Fruit fly (Drosophila melanogaster): ENCODE results near the gene Myo61F.

DNA sequence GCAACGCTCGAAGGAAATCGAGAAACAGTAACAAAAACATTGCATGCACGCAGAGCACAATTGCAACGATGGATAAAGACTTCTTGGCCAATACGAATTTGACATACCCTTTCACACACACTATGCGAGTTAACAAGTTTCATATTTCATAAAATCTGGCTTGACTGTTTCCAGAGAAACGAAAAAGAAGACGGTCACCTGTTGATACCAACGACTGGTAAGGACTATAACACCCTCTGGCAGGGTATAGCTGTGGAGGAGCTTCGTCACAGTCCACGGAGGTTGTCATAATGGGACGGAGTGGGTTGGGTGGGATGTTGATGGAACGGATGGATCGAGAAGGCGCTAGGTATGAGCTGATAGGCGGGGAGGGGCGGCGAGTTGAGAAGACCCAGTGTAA, 30.0 kb downstream of the Myo61F start:
- TF ChIP-seq D1 (tag; optimal IDR thresholded peaks at IDR 0.05) (no peak), CG32121 (GFP tag; IDR thresholded peaks at IDR 0.05) (peak; percentile 81), CG8159 (tag; optimal IDR thresholded peaks at IDR 0.05) (peak; percentile 73), CG8301 (tag; optimal IDR thresholded peaks at IDR 0.05) (peak; percentile 79), CG14655 (GFP tag; optimal IDR thresholded peaks at IDR 0.05) (no peak)

All from whole organism, pupa.